Worm (Caenorhabditis elegans) whole organism, L4 larva: ENCODE results near the gene C35B1.4.

Experiments used
- D1046.2 ChIP-seq: fragments of 200-800 bp; sonication (Bioruptor generic); IDR thresholded peaks from 2 replicates; pipeline ENCODE4 v1.3.6; 2022; ENCODE audit warnings: missing genetic modification characterization, missing compliant biosample characterization
- F44E2.7 ChIP-seq: fragments of 200-800 bp; sonication (Bioruptor generic); IDR thresholded peaks from 2 replicates; pipeline ENCODE4 v2.1.2; 2022; ENCODE audit warnings: missing genetic modification characterization, missing compliant biosample characterization
- R02D3.7 ChIP-seq: fragments of 150-350 bp; sonication (generic microtip); optimal IDR thresholded peaks from 3 replicates; lab custom pipeline; 2014; ENCODE audit warnings: missing biosample characterization, missing genetic modification characterization
- Y75B8A.6 ChIP-seq: fragments of 200-800 bp; sonication (Bioruptor generic); IDR thresholded peaks from 2 replicates; pipeline ENCODE4 v1.3.6; 2022; ENCODE audit warnings: missing genetic modification reagents, missing genetic modification characterization, missing compliant biosample characterization
- ZK337.2 ChIP-seq: fragments of 200-800 bp; sonication (Bioruptor generic); IDR thresholded peaks from 2 replicates; pipeline ENCODE4 v1.3.6; 2022; ENCODE audit warnings: missing genetic modification reagents, missing genetic modification characterization, missing compliant biosample characterization
- ZK546.5 ChIP-seq, 2 experiments: sonication (generic microtip); optimal IDR thresholded peaks; 2 replicates each; lab custom pipeline; 2017; ENCODE audit warnings: missing biosample characterization in 2 of 2, missing genetic modification characterization in 2 of 2
- aha-1 ChIP-seq: fragments of 150-350 bp; peaks from one replicate; lab custom pipeline; 2014; ENCODE audit warnings: missing biosample characterization, missing genetic modification characterization
- ceh-20 ChIP-seq: fragments of 200-800 bp; sonication (Bioruptor generic); IDR thresholded peaks from 2 replicates; pipeline ENCODE4 v1.3.6; 2022; ENCODE audit warnings: missing genetic modification reagents, missing genetic modification characterization, missing compliant biosample characterization
- ceh-28 ChIP-seq: fragments of 150-350 bp; optimal IDR thresholded peaks from 2 replicates; lab custom pipeline; 2014; ENCODE audit warnings: missing biosample characterization, missing genetic modification reagents, missing genetic modification characterization
- ceh-32 ChIP-seq: sonication (generic microtip); optimal IDR thresholded peaks from 2 replicates; lab custom pipeline; 2016; ENCODE audit warnings: mild to moderate bottlenecking, missing genetic modification characterization, missing compliant biosample characterization; ENCODE audit not compliant: poor library complexity
- ceh-62 ChIP-seq: sonication (generic microtip); optimal IDR thresholded peaks from 2 replicates; lab custom pipeline; 2017; ENCODE audit warnings: missing biosample characterization, missing genetic modification characterization
- daf-16 ChIP-seq, 3 experiments: sonication (generic microtip); optimal IDR thresholded peaks; 2 replicates each; lab custom pipeline; 2016 to 2017; ENCODE audit warnings: missing genetic modification characterization in 3 of 3, missing genetic modification reagents in 3 of 3, mild to moderate bottlenecking in 2 of 3, missing compliant biosample characterization in 2 of 3, missing biosample characterization in 1 of 3, moderate library complexity in 1 of 3
- dmd-8 ChIP-seq: fragments of 200-800 bp; sonication (Bioruptor generic); IDR thresholded peaks from 2 replicates; pipeline ENCODE4 v1.3.6; 2022; ENCODE audit warnings: missing genetic modification characterization, missing compliant biosample characterization
- dmd-9 ChIP-seq: fragments of 200-800 bp; sonication (Bioruptor generic); IDR thresholded peaks from 2 replicates; pipeline ENCODE4 v1.3.6; 2022; ENCODE audit warnings: missing genetic modification reagents, missing genetic modification characterization, missing compliant biosample characterization
- dpl-1 ChIP-seq: fragments of 150-350 bp; optimal IDR thresholded peaks from 2 replicates; lab custom pipeline; 2014; ENCODE audit warnings: missing biosample characterization, missing genetic modification reagents, missing genetic modification characterization
- duxl-1 ChIP-seq: sonication (generic microtip); optimal IDR thresholded peaks from 2 replicates; lab custom pipeline; 2016; ENCODE audit warnings: mild to moderate bottlenecking, missing genetic modification characterization, moderate library complexity, missing compliant biosample characterization; ENCODE audit not compliant: poor library complexity
- egl-27 ChIP-seq: sonication (generic microtip); optimal IDR thresholded peaks from 3 replicates; lab custom pipeline; 2017; ENCODE audit warnings: missing biosample characterization, missing genetic modification reagents, missing genetic modification characterization
- hif-1 ChIP-seq, 2 experiments: sonication (generic microtip); optimal IDR thresholded peaks; 2 replicates each; lab custom pipeline; 2016 to 2017; ENCODE audit warnings: missing compliant biosample characterization in 2 of 2, missing genetic modification characterization in 2 of 2, missing genetic modification reagents in 2 of 2, missing genotype in 2 of 2, mild to moderate bottlenecking in 1 of 2
- hlh-11 ChIP-seq: fragments of 200-800 bp; sonication (Bioruptor generic); optimal IDR thresholded peaks from 2 replicates; lab custom pipeline; 2018; ENCODE audit warnings: mild to moderate bottlenecking, missing genetic modification characterization, missing compliant biosample characterization
- hlh-30 ChIP-seq: sonication (generic microtip); optimal IDR thresholded peaks from 2 replicates; lab custom pipeline; 2017; ENCODE audit warnings: antibody characterized with exemption, mild to moderate bottlenecking, missing genetic modification characterization, missing compliant biosample characterization; ENCODE audit not compliant: insufficient read depth
- hmg-1.1 ChIP-seq: fragments of 200-800 bp; sonication (Bioruptor generic); IDR thresholded peaks from 2 replicates; pipeline ENCODE4 v1.3.6; 2022; ENCODE audit warnings: missing genetic modification reagents, missing genetic modification characterization, missing compliant biosample characterization
- lim-7 ChIP-seq: fragments of 200-800 bp; sonication (Bioruptor generic); IDR thresholded peaks from 2 replicates; pipeline ENCODE4 v1.3.6; 2022; ENCODE audit warnings: missing genetic modification characterization, missing compliant biosample characterization
- lin-1 ChIP-seq: fragments of 200-800 bp; sonication (Bioruptor generic); IDR thresholded peaks from 2 replicates; pipeline ENCODE4 v1.3.6; 2022; ENCODE audit warnings: missing genetic modification reagents, missing genetic modification characterization, missing compliant biosample characterization
- lin-13 ChIP-seq: fragments of 150-350 bp; optimal IDR thresholded peaks from 2 replicates; lab custom pipeline; 2014; ENCODE audit warnings: missing biosample characterization, missing genetic modification reagents, missing genetic modification characterization
- lin-15B ChIP-seq: fragments of 150-350 bp; sonication (generic microtip); optimal IDR thresholded peaks from 3 replicates; lab custom pipeline; 2014; ENCODE audit warnings: missing biosample characterization, missing genetic modification characterization
- lin-29 ChIP-seq: fragments of 200-800 bp; sonication (Bioruptor generic); IDR thresholded peaks from 2 replicates; pipeline ENCODE4 v1.3.6; 2022; ENCODE audit warnings: missing genetic modification reagents, missing genetic modification characterization, missing compliant biosample characterization
- lir-3 ChIP-seq: sonication (generic microtip); optimal IDR thresholded peaks from 2 replicates; lab custom pipeline; 2016; ENCODE audit warnings: mild to moderate bottlenecking, missing genetic modification characterization, missing compliant biosample characterization
- madf-5 ChIP-seq, 2 experiments: fragments of 200-800 bp; sonication (Bioruptor generic); IDR thresholded peaks; 2 replicates each; pipeline ENCODE4 v1.3.6; 2022; ENCODE audit warnings: missing compliant biosample characterization in 2 of 2, missing genetic modification characterization in 2 of 2
- mdt-29 ChIP-seq: fragments of 200-800 bp; sonication (Bioruptor generic); IDR thresholded peaks from 2 replicates; pipeline ENCODE4 v1.3.6; 2022; ENCODE audit warnings: missing genetic modification reagents, missing genetic modification characterization, missing compliant biosample characterization
- mxl-3 ChIP-seq: fragments of 200-800 bp; sonication (Bioruptor generic); optimal IDR thresholded peaks from 2 replicates; lab custom pipeline; 2018; ENCODE audit warnings: mild to moderate bottlenecking, missing genetic modification characterization, missing compliant biosample characterization
- nhr-10 ChIP-seq: fragments of 150-350 bp; optimal IDR thresholded peaks from 2 replicates; lab custom pipeline; 2014; ENCODE audit warnings: missing biosample characterization, missing genetic modification characterization
- nhr-102 ChIP-seq: sonication (generic microtip); optimal IDR thresholded peaks from 2 replicates; lab custom pipeline; 2016; ENCODE audit warnings: mild to moderate bottlenecking, missing genetic modification characterization, moderate library complexity, missing compliant biosample characterization
- nhr-11 ChIP-seq: fragments of 150-350 bp; optimal IDR thresholded peaks from 2 replicates; lab custom pipeline; 2014; ENCODE audit warnings: missing biosample characterization, missing genetic modification characterization
- nhr-111 ChIP-seq: fragments of 200-800 bp; sonication (Bioruptor generic); optimal IDR thresholded peaks from 2 replicates; lab custom pipeline; 2018; ENCODE audit warnings: mild to moderate bottlenecking, missing genetic modification characterization, missing compliant biosample characterization
- nhr-25 ChIP-seq: sonication (generic microtip); optimal IDR thresholded peaks from 2 replicates; lab custom pipeline; 2017; ENCODE audit warnings: missing genetic modification characterization, mild to moderate bottlenecking, missing compliant biosample characterization, antibody characterized with exemption, moderate library complexity, borderline replicate concordance; ENCODE audit not compliant: insufficient read depth
- nhr-41 ChIP-seq: fragments of 200-800 bp; sonication (Bioruptor generic); IDR thresholded peaks from 2 replicates; pipeline ENCODE4 v1.3.6; 2022; ENCODE audit warnings: missing genetic modification reagents, missing genetic modification characterization, missing compliant biosample characterization
- nhr-48 ChIP-seq: sonication (generic microtip); optimal IDR thresholded peaks from 2 replicates; lab custom pipeline; 2016; ENCODE audit warnings: mild to moderate bottlenecking, missing genetic modification characterization, missing compliant biosample characterization
- nhr-6 ChIP-seq: fragments of 150-350 bp; optimal IDR thresholded peaks from 2 replicates; lab custom pipeline; 2014; ENCODE audit warnings: missing biosample characterization, missing genetic modification characterization
- nhr-76 ChIP-seq: fragments of 150-350 bp; optimal IDR thresholded peaks from 2 replicates; lab custom pipeline; 2014; ENCODE audit warnings: missing biosample characterization, missing genetic modification characterization
- nhr-77 ChIP-seq: fragments of 150-350 bp; optimal IDR thresholded peaks from 2 replicates; lab custom pipeline; 2014; ENCODE audit warnings: missing biosample characterization, missing genetic modification characterization
- pha-4 ChIP-seq, 2 experiments: fragments of 150-350 bp in 1 of 2; fragments of 200-800 bp in 1 of 2; sonication (Bioruptor generic) in 1 of 2; IDR thresholded peaks in 1 of 2; optimal IDR thresholded peaks in 1 of 2; 2 replicates each; pipeline versions ENCODE4 v1.3.6 to Lab custom; 2014 to 2022; ENCODE audit warnings: missing genetic modification characterization in 2 of 2, missing genetic modification reagents in 2 of 2, missing biosample characterization in 1 of 2, missing compliant biosample characterization in 1 of 2
- php-3 ChIP-seq: fragments of 200-800 bp; sonication (Bioruptor generic); IDR thresholded peaks from 2 replicates; pipeline ENCODE4 v1.3.6; 2022; ENCODE audit warnings: missing genetic modification reagents, missing genetic modification characterization, missing compliant biosample characterization
- snpc-1.2 ChIP-seq: fragments of 200-800 bp; sonication (Bioruptor generic); IDR thresholded peaks from 2 replicates; pipeline ENCODE4 v1.3.6; 2022; ENCODE audit warnings: missing genetic modification reagents, missing genetic modification characterization, missing compliant biosample characterization
- snpc-4 ChIP-seq: fragments of 150-350 bp; optimal IDR thresholded peaks from 2 replicates; lab custom pipeline; 2014; ENCODE audit warnings: missing biosample characterization, missing genetic modification characterization
- unc-130 ChIP-seq: sonication (generic microtip); optimal IDR thresholded peaks from 2 replicates; lab custom pipeline; 2016; ENCODE audit warnings: missing genetic modification reagents, missing genetic modification characterization, missing compliant biosample characterization
- unc-62 ChIP-seq, 3 experiments: fragments of 150-350 bp in 1 of 3; sonication (generic microtip); optimal IDR thresholded peaks in 2 of 3; peaks in 1 of 3; 1 replicate in 1 of 3; 2 replicates in 2 of 3; lab custom pipeline; 2014 to 2017; ENCODE audit warnings: missing biosample characterization in 3 of 3, missing genetic modification characterization in 3 of 3, missing genetic modification reagents in 3 of 3, missing genotype in 1 of 3
- zfp-2 ChIP-seq: sonication (generic microtip); optimal IDR thresholded peaks from 2 replicates; lab custom pipeline; 2016; ENCODE audit warnings: mild to moderate bottlenecking, missing genetic modification characterization, missing compliant biosample characterization
- zip-11 ChIP-seq: fragments of 200-800 bp; sonication (Bioruptor generic); IDR thresholded peaks from 2 replicates; pipeline ENCODE4 v1.3.6; 2022; ENCODE audit warnings: missing genetic modification characterization, missing compliant biosample characterization
- ztf-11 ChIP-seq: fragments of 150-350 bp; optimal IDR thresholded peaks from 2 replicates; lab custom pipeline; 2014; ENCODE audit warnings: missing biosample characterization, missing genetic modification characterization
- ztf-7 ChIP-seq: fragments of 150-350 bp; optimal IDR thresholded peaks from 2 replicates; lab custom pipeline; 2014; ENCODE audit warnings: missing biosample characterization, missing genetic modification characterization

Gene C35B1.4

DNA sequence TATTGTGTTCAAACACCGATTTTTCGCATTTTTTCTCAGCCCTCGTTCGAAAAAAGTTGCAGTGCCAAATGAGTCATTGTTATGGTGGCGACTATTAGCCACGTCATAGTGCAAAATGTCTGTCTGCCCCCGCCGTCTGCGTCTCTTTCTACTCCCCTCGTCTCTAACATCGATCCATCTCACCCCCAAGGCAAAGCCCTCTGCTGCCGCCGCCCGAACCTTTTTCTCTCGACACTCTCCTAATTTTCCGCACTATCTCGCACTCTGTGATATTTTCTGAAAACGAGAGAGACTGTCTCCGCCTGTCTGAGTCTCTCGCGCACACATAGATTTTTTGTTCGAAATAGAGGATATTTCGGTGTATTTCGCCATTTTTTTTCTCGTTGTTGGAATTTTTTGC, 13.5 kb downstream of the C35B1.4 start (continued):
- peak; percentile 64 for TF ChIP-seq hlh-30
- peak; percentile 92 for TF ChIP-seq hmg-1.1 (GFP tag; lab: Robert Waterston, UW)
- peak; percentile 62 for TF ChIP-seq ceh-28 (tag; lab: Kevin White, UChicago)
- no peak for TF ChIP-seq lir-3
- peak; percentile 52 for TF ChIP-seq dpl-1 (GFP tag; lab: Kevin White, UChicago)
- no peak for TF ChIP-seq egl-27 (tag; lab: Kevin White, UChicago)
- TF ChIP-seq nhr-111 (GFP tag; lab: Kevin White, UChicago): no peak
- TF ChIP-seq ztf-11: no peak
- peak; percentile 10 for TF ChIP-seq nhr-11 (tag; lab: Kevin White, UChicago)
- TF ChIP-seq nhr-48: peak; percentile 68
- TF ChIP-seq R02D3.7 (tag; lab: Kevin White, UChicago): no peak
- TF ChIP-seq unc-62 (GFP tag; optimal IDR thresholded peaks at IDR 0.05 in 1 of 2; lab: Kevin White, UChicago): no peak
- TF ChIP-seq unc-62 (tag; optimal IDR thresholded peaks at IDR 0.05; lab: Kevin White, UChicago): no peak
- no peak for TF ChIP-seq dmd-8 (GFP tag; lab: Robert Waterston, UW)
- TF ChIP-seq hif-1 (tag; optimal IDR thresholded peaks at IDR 0.05; lab: Kevin White, UChicago): peak in 1 of 2 experiments; percentile 47
- no peak for TF ChIP-seq snpc-1.2 (GFP tag; lab: Robert Waterston, UW)
- TF ChIP-seq php-3 (GFP tag; lab: Robert Waterston, UW): no peak
- TF ChIP-seq ZK337.2: no peak
- peak; percentile 18 for TF ChIP-seq nhr-6 (tag; lab: Kevin White, UChicago)
- TF ChIP-seq zip-11: no peak
- no peak for TF ChIP-seq nhr-76
- no peak for TF ChIP-seq lim-7
- TF ChIP-seq nhr-25 (tag; lab: Kevin White, UChicago): no peak
- no peak for TF ChIP-seq ceh-32 (tag; lab: Kevin White, UChicago)
- TF ChIP-seq mxl-3 (GFP tag; lab: Kevin White, UChicago): no peak
- TF ChIP-seq lin-15B (tag; lab: Kevin White, UChicago): no peak
- no peak for TF ChIP-seq mdt-29 (GFP tag; lab: Robert Waterston, UW)
- TF ChIP-seq nhr-41: no peak
- peak; percentile 90 for TF ChIP-seq hlh-11 (tag; lab: Kevin White, UChicago)
- no peak for TF ChIP-seq ztf-7 (tag; lab: Kevin White, UChicago)
- TF ChIP-seq lin-13: no peak
- TF ChIP-seq ceh-62 (tag; lab: Kevin White, UChicago): no peak
- TF ChIP-seq Y75B8A.6 (GFP tag; lab: Robert Waterston, UW): no peak
- TF ChIP-seq ceh-20 (GFP tag; lab: Robert Waterston, UW): peak; percentile 63; the same call in 1 of the 2 replicates
- TF ChIP-seq F44E2.7 (GFP tag; lab: Robert Waterston, UW): no peak
- TF ChIP-seq snpc-4: no peak
- TF ChIP-seq duxl-1 (tag; lab: Kevin White, UChicago): peak; percentile 57
- no peak for TF ChIP-seq unc-130 (GFP tag; lab: Kevin White, UChicago)
- no peak for TF ChIP-seq dmd-9
- TF ChIP-seq daf-16 (GFP tag; optimal IDR thresholded peaks at IDR 0.05; lab: Kevin White, UChicago): peak in 1 of 2 experiments; percentile 28
- TF ChIP-seq daf-16 (tag; optimal IDR thresholded peaks at IDR 0.05; lab: Kevin White, UChicago): peak; percentile 54
- TF ChIP-seq madf-5 (GFP tag; IDR thresholded peaks at IDR 0.05; lab: Robert Waterston, UW): no peak
- peak; percentile 3 for TF ChIP-seq zfp-2
- no peak for TF ChIP-seq ZK546.5 (tag; optimal IDR thresholded peaks at IDR 0.05; lab: Kevin White, UChicago)
- TF ChIP-seq pha-4 (GFP tag; IDR thresholded peaks at IDR 0.05; lab: Robert Waterston, UW): peak; percentile 72
- TF ChIP-seq pha-4 (tag; optimal IDR thresholded peaks at IDR 0.05; lab: Kevin White, UChicago): no peak
- TF ChIP-seq nhr-102: peak; percentile 33
- peak; percentile 94 for TF ChIP-seq aha-1 (tag; lab: Kevin White, UChicago)
- TF ChIP-seq lin-29 (GFP tag; lab: Robert Waterston, UW): no peak
- TF ChIP-seq nhr-77 (tag; lab: Kevin White, UChicago): peak; percentile 12
- no peak for TF ChIP-seq D1046.2
- TF ChIP-seq nhr-10: no peak
- TF ChIP-seq lin-1 (GFP tag; lab: Robert Waterston, UW): no peak
